Worm (Caenorhabditis elegans) whole organism, L1 larva: ENCODE results near the gene nep-26.

ENCODE experiments used
- C04F5.9 ChIP-seq: sonication (generic microtip); optimal IDR thresholded peaks from 2 replicates; lab custom pipeline; 2016; ENCODE audit warnings: missing genetic modification characterization, missing compliant biosample characterization
- C34B4.2 ChIP-seq: sonication (generic microtip); optimal IDR thresholded peaks from 2 replicates; lab custom pipeline; 2017; ENCODE audit warnings: mild to moderate bottlenecking, missing genetic modification characterization, missing compliant biosample characterization
- F16B12.6 ChIP-seq: fragments of 150-350 bp; optimal IDR thresholded peaks from 2 replicates; lab custom pipeline; 2014; ENCODE audit warnings: missing biosample characterization, missing genetic modification characterization
- alr-1 ChIP-seq: fragments of 200-800 bp; sonication (Bioruptor generic); optimal IDR thresholded peaks from 2 replicates; lab custom pipeline; 2018; ENCODE audit warnings: borderline replicate concordance, mild to moderate bottlenecking, missing genetic modification characterization, missing compliant biosample characterization
- blmp-1 ChIP-seq: fragments of 150-350 bp; optimal IDR thresholded peaks from 2 replicates; lab custom pipeline; 2014; ENCODE audit warnings: missing biosample characterization, missing genetic modification characterization
- ceh-88 ChIP-seq: fragments of 200-800 bp; sonication (Bioruptor generic); IDR thresholded peaks from 2 replicates; pipeline ENCODE4 v1.3.6; 2022; ENCODE audit warnings: missing genetic modification characterization, missing compliant biosample characterization
- dsc-1 ChIP-seq: sonication (generic microtip); optimal IDR thresholded peaks from 2 replicates; lab custom pipeline; 2016; ENCODE audit warnings: mild to moderate bottlenecking, missing genetic modification characterization, missing compliant biosample characterization
- efl-1 ChIP-seq, 4 experiments: fragments of 150-350 bp; optimal IDR thresholded peaks in 3 of 4; peaks in 1 of 4; 1 replicate in 1 of 4; 2 replicates in 3 of 4; lab custom pipeline; 2014; ENCODE audit warnings: missing biosample characterization in 2 of 4, missing genetic modification characterization in 2 of 4, missing genetic modification reagents in 2 of 4
- efl-3 ChIP-seq: fragments of 200-800 bp; sonication (Bioruptor generic); optimal IDR thresholded peaks from 2 replicates; lab custom pipeline; 2018; ENCODE audit warnings: mild to moderate bottlenecking, missing genetic modification characterization, missing compliant biosample characterization
- egl-13 ChIP-seq: sonication (generic microtip); optimal IDR thresholded peaks from 2 replicates; lab custom pipeline; 2016; ENCODE audit warnings: missing genotype, missing genetic modification reagents, missing genetic modification characterization, missing compliant biosample characterization
- egl-27 ChIP-seq, 2 experiments: fragments of 150-350 bp in 1 of 2; sonication (generic microtip); optimal IDR thresholded peaks; 3 replicates each; lab custom pipeline; 2017 to 2018; ENCODE audit warnings: missing biosample characterization in 2 of 2, missing genetic modification characterization in 2 of 2, missing genetic modification reagents in 2 of 2
- elt-2 ChIP-seq: sonication (generic microtip); optimal IDR thresholded peaks from 2 replicates; lab custom pipeline; 2016; ENCODE audit warnings: missing genetic modification characterization, mild to moderate bottlenecking, inconsistent platforms, missing compliant biosample characterization, missing genetic modification reagents
- fkh-4 ChIP-seq: sonication (generic microtip); optimal IDR thresholded peaks from 2 replicates; lab custom pipeline; 2016; ENCODE audit warnings: missing compliant biosample characterization, missing genetic modification characterization, borderline replicate concordance
- fkh-8 ChIP-seq: sonication (generic microtip); optimal IDR thresholded peaks from 2 replicates; lab custom pipeline; 2016; ENCODE audit warnings: mild to moderate bottlenecking, missing genetic modification characterization, missing compliant biosample characterization
- hlh-17 ChIP-seq: fragments of 200-800 bp; sonication (Bioruptor generic); optimal IDR thresholded peaks from 2 replicates; lab custom pipeline; 2018; ENCODE audit warnings: missing genetic modification characterization, mild to moderate bottlenecking, missing compliant biosample characterization, moderate library complexity, borderline replicate concordance
- hlh-4 ChIP-seq: sonication (generic microtip); optimal IDR thresholded peaks from 2 replicates; lab custom pipeline; 2016; ENCODE audit warnings: mild to moderate bottlenecking, missing genetic modification characterization, missing compliant biosample characterization
- jun-1 ChIP-seq: fragments of 150-350 bp; optimal IDR thresholded peaks from 2 replicates; lab custom pipeline; 2014; ENCODE audit warnings: missing biosample characterization, missing genetic modification reagents, missing genetic modification characterization
- lin-13 ChIP-seq: fragments of 150-350 bp; optimal IDR thresholded peaks from 2 replicates; lab custom pipeline; 2014; ENCODE audit warnings: missing biosample characterization, missing genetic modification reagents, missing genetic modification characterization
- lin-14 ChIP-seq: fragments of 200-800 bp; sonication (Bioruptor generic); optimal IDR thresholded peaks from 2 replicates; lab custom pipeline; 2018; ENCODE audit warnings: mild to moderate bottlenecking, missing genetic modification characterization, moderate library complexity, missing compliant biosample characterization
- lin-15B ChIP-seq: fragments of 150-350 bp; sonication (generic microtip); optimal IDR thresholded peaks from 3 replicates; lab custom pipeline; 2014; ENCODE audit warnings: missing biosample characterization, missing genetic modification characterization
- lin-35 ChIP-seq, 2 experiments: fragments of 150-350 bp; optimal IDR thresholded peaks; 2 replicates each; lab custom pipeline; 2014; ENCODE audit warnings: missing biosample characterization in 2 of 2, missing genetic modification characterization in 2 of 2, missing genetic modification reagents in 2 of 2
- lsy-2 ChIP-seq, 2 experiments: fragments of 150-350 bp; optimal IDR thresholded peaks; 2 replicates each; lab custom pipeline; 2014; ENCODE audit warnings: missing biosample characterization in 2 of 2, missing genetic modification characterization in 2 of 2
- mep-1 ChIP-seq: fragments of 150-350 bp; optimal IDR thresholded peaks from 2 replicates; lab custom pipeline; 2014; ENCODE audit warnings: missing biosample characterization, missing genetic modification characterization
- nhr-11 ChIP-seq: fragments of 150-350 bp; optimal IDR thresholded peaks from 2 replicates; lab custom pipeline; 2014; ENCODE audit warnings: missing biosample characterization, missing genetic modification characterization
- nhr-237 ChIP-seq: fragments of 150-350 bp; optimal IDR thresholded peaks from 2 replicates; lab custom pipeline; 2014; ENCODE audit warnings: missing biosample characterization, missing genetic modification characterization
- nhr-28 ChIP-seq: fragments of 150-350 bp; optimal IDR thresholded peaks from 2 replicates; lab custom pipeline; 2014; ENCODE audit warnings: missing biosample characterization, missing genetic modification characterization
- nhr-47 ChIP-seq: sonication (generic microtip); optimal IDR thresholded peaks from 2 replicates; lab custom pipeline; 2016; ENCODE audit warnings: mild to moderate bottlenecking, missing genetic modification characterization, moderate library complexity, missing compliant biosample characterization
- nhr-77 ChIP-seq: fragments of 150-350 bp; optimal IDR thresholded peaks from 2 replicates; lab custom pipeline; 2014; ENCODE audit warnings: missing biosample characterization, missing genetic modification characterization
- nhr-84 ChIP-seq: sonication (generic microtip); optimal IDR thresholded peaks from 2 replicates; lab custom pipeline; 2017; ENCODE audit warnings: missing biosample characterization, missing genetic modification characterization
- nhr-90 ChIP-seq: sonication (generic microtip); optimal IDR thresholded peaks from 2 replicates; lab custom pipeline; 2016; ENCODE audit warnings: mild to moderate bottlenecking, missing genetic modification characterization, missing compliant biosample characterization; ENCODE audit not compliant: poor library complexity
- pqm-1 ChIP-seq: sonication (generic microtip); optimal IDR thresholded peaks from 3 replicates; lab custom pipeline; 2017; ENCODE audit warnings: missing biosample characterization, missing genetic modification characterization
- rnt-1 ChIP-seq: sonication (generic microtip); optimal IDR thresholded peaks from 2 replicates; lab custom pipeline; 2016; ENCODE audit warnings: mild to moderate bottlenecking, missing genetic modification characterization, moderate library complexity, missing compliant biosample characterization
- skn-1 ChIP-seq: fragments of 150-350 bp; optimal IDR thresholded peaks from 2 replicates; lab custom pipeline; 2014; ENCODE audit warnings: missing biosample characterization, missing genetic modification characterization
- snu-23 ChIP-seq: sonication (generic microtip); optimal IDR thresholded peaks from 2 replicates; lab custom pipeline; 2016; ENCODE audit warnings: missing genetic modification characterization, missing compliant biosample characterization
- sptf-1 ChIP-seq: fragments of 150-350 bp; optimal IDR thresholded peaks from 2 replicates; lab custom pipeline; 2014; ENCODE audit warnings: missing biosample characterization, missing genetic modification characterization
- sup-37 ChIP-seq: fragments of 200-800 bp; sonication (Bioruptor generic); optimal IDR thresholded peaks from 2 replicates; lab custom pipeline; 2018; ENCODE audit warnings: mild to moderate bottlenecking, missing genetic modification characterization, missing compliant biosample characterization
- swsn-7 ChIP-seq: sonication (generic microtip); optimal IDR thresholded peaks from 2 replicates; lab custom pipeline; 2016; ENCODE audit warnings: missing genetic modification characterization, missing compliant biosample characterization
- unc-130 ChIP-seq: fragments of 150-350 bp; optimal IDR thresholded peaks from 2 replicates; lab custom pipeline; 2017; ENCODE audit warnings: missing biosample characterization, missing genetic modification characterization, inconsistent platforms
- unc-30 ChIP-seq: sonication (generic microtip); optimal IDR thresholded peaks from 2 replicates; lab custom pipeline; 2017; ENCODE audit warnings: missing biosample characterization, missing genetic modification characterization
- unc-98 ChIP-seq: fragments of 200-800 bp; sonication (Bioruptor generic); IDR thresholded peaks from 2 replicates; pipeline ENCODE4 v1.3.6; 2022; ENCODE audit warnings: missing genetic modification characterization, missing compliant biosample characterization
- xbp-1 ChIP-seq: sonication (generic microtip); optimal IDR thresholded peaks from 2 replicates; lab custom pipeline; 2016; ENCODE audit warnings: missing genetic modification characterization, missing compliant biosample characterization
- zip-4 ChIP-seq: fragments of 200-800 bp; sonication (Bioruptor generic); optimal IDR thresholded peaks from 2 replicates; lab custom pipeline; 2018; ENCODE audit warnings: mild to moderate bottlenecking, missing genetic modification characterization, moderate library complexity, missing compliant biosample characterization
- ztf-11 ChIP-seq, 2 experiments: sonication (generic microtip); optimal IDR thresholded peaks; 2 replicates each; lab custom pipeline; 2016 to 2017; ENCODE audit warnings: missing genetic modification characterization in 2 of 2, missing biosample characterization in 1 of 2, missing compliant biosample characterization in 1 of 2

Gene nep-26

ce11 chrII:10281674-10282073 lies 18.3 kb downstream of the nep-26 start:
- TF ChIP-seq ceh-88 (GFP tag; lab: Robert Waterston, UW): no peak
- TF ChIP-seq lin-35 (GFP tag; optimal IDR thresholded peaks at IDR 0.05; lab: Kevin White, UChicago): peak in 1 of 2 experiments; percentile 12
- TF ChIP-seq elt-2 (tag; lab: Kevin White, UChicago): peak; percentile 72
- TF ChIP-seq efl-3: no peak
- TF ChIP-seq egl-27 (tag; optimal IDR thresholded peaks at IDR 0.05; lab: Kevin White, UChicago): no peak
- no peak for TF ChIP-seq efl-1 (optimal IDR thresholded peaks at IDR 0.05; lab: Kevin White, UChicago)
- TF ChIP-seq efl-1 (GFP tag; optimal IDR thresholded peaks at IDR 0.05 in 1 of 2; lab: Kevin White, UChicago): peak in 1 of 2 experiments; percentile 58
- TF ChIP-seq lin-13 (GFP tag; lab: Kevin White, UChicago): no peak
- TF ChIP-seq lsy-2 (tag; optimal IDR thresholded peaks at IDR 0.05; lab: Kevin White, UChicago): no peak

ce11 chrII:10279561-10279960 lies 20.4 kb downstream of the nep-26 start, which contains the start of gene ZK971.1:
TSS of gene ZK971.1 (minus strand) at chrII:10279661.
- TF ChIP-seq hlh-17: no peak

- TF ChIP-seq alr-1 (tag; lab: Kevin White, UChicago) (no peak), mep-1 (tag; lab: Kevin White, UChicago) (no peak), C34B4.2 (tag; lab: Kevin White, UChicago) (no peak), xbp-1 (tag; lab: Kevin White, UChicago) (no peak), hlh-17 (no peak), egl-13 (no peak), unc-98 (GFP tag; lab: Robert Waterston, UW) (no peak), pqm-1 (tag; lab: Kevin White, UChicago) (no peak), hlh-4 (tag; lab: Kevin White, UChicago) (no peak), fkh-8 (tag; lab: Kevin White, UChicago) (no peak), nhr-28 (no peak), lin-14 (GFP tag; lab: Kevin White, UChicago) (no peak), swsn-7 (tag; lab: Kevin White, UChicago) (no peak), snu-23 (GFP tag; lab: Kevin White, UChicago) (no peak)
Observed at ce11 chrII:10271093-10271492, 28.8 kb downstream of the nep-26 start, which contains the start of gene F54B3.4. TSS of gene F54B3.4 (minus strand) at chrII:10271193.

ce11 chrII:10270052-10270451 lies 29.9 kb downstream of the nep-26 start, which contains the start of gene F54B3.2:
TSS of gene F54B3.2 (minus strand) at chrII:10270152.
- TF ChIP-seq F16B12.6 (tag; lab: Kevin White, UChicago) (no peak), zip-4 (GFP tag; lab: Kevin White, UChicago) (no peak)
- TF ChIP-seq, all 84 proteins: peak for 0

ce11 chrII:10261261-10261660 lies 38.7 kb downstream of the nep-26 start:
- TF ChIP-seq alr-1 (tag; lab: Kevin White, UChicago) (no peak), lin-35 (GFP tag; optimal IDR thresholded peaks at IDR 0.05; lab: Kevin White, UChicago) (no peak), unc-130 (no peak), nhr-11 (tag; lab: Kevin White, UChicago) (no peak), nhr-237 (tag; lab: Kevin White, UChicago) (no peak), C04F5.9 (tag; lab: Kevin White, UChicago) (no peak), lin-13 (GFP tag; lab: Kevin White, UChicago) (no peak), ztf-11 (tag; optimal IDR thresholded peaks at IDR 0.05; lab: Kevin White, UChicago) (no peak), sup-37 (GFP tag; lab: Kevin White, UChicago) (no peak)

ce11 chrII:10252048-10252447 lies 47.9 kb downstream of the nep-26 start:
- no peak for TF ChIP-seq ceh-88 (GFP tag; lab: Robert Waterston, UW)
- no peak for TF ChIP-seq jun-1
- TF ChIP-seq unc-30 (tag; lab: Kevin White, UChicago): no peak
- no peak for TF ChIP-seq nhr-237 (tag; lab: Kevin White, UChicago)
- TF ChIP-seq fkh-4: no peak
- no peak for TF ChIP-seq unc-130
- no peak for TF ChIP-seq skn-1 (tag; lab: Kevin White, UChicago)
- TF ChIP-seq dsc-1: no peak
- no peak for TF ChIP-seq nhr-84
- no peak for TF ChIP-seq rnt-1 (tag; lab: Kevin White, UChicago)
- TF ChIP-seq nhr-90 (tag; lab: Kevin White, UChicago): no peak
- TF ChIP-seq sptf-1 (tag; lab: Kevin White, UChicago): no peak
- TF ChIP-seq blmp-1 (tag; lab: Kevin White, UChicago): no peak
- TF ChIP-seq lin-15B (tag; lab: Kevin White, UChicago): no peak
- no peak for TF ChIP-seq nhr-47 (tag; lab: Kevin White, UChicago)
- no peak for TF ChIP-seq nhr-77
